Fruit fly (Drosophila melanogaster): ENCODE measurements around the gene CG10584.

CG10584 gene

dm6 chr3L:20986929-20987363 is 44.2 kb downstream of the CG10584 start (continued):
- TF ChIP-seq CG31627 (GFP tag; optimal IDR thresholded peaks at IDR 0.05): no peak
- TF ChIP-seq Sox14 (GFP tag; optimal IDR thresholded peaks at IDR 0.05): peak; percentile 22
- peak; percentile 49 for TF ChIP-seq pdm3 (GFP tag; optimal IDR thresholded peaks at IDR 0.05)
- peak; percentile 80 for TF ChIP-seq CG8119 (GFP tag; IDR thresholded peaks at IDR 0.05)
- TF ChIP-seq CG8632 (GFP tag; optimal IDR thresholded peaks at IDR 0.05): peak; percentile 81
- no peak for TF ChIP-seq Hr38 (GFP tag; optimal IDR thresholded peaks at IDR 0.05)
- peak; percentile 80 for TF ChIP-seq achi (GFP tag; optimal IDR thresholded peaks at IDR 0.05)
- peak; percentile 5 for TF ChIP-seq Hr39 (GFP tag; optimal IDR thresholded peaks at IDR 0.05)
- TF ChIP-seq Smox (GFP tag; optimal IDR thresholded peaks at IDR 0.05): peak; percentile 32
- peak; percentile 64 to 86 for TF ChIP-seq ss (GFP tag; optimal IDR thresholded peaks at IDR 0.05)
- TF ChIP-seq CG3919 (GFP tag; optimal IDR thresholded peaks at IDR 0.05): peak; percentile 79
- TF ChIP-seq CG8319 (GFP tag; optimal IDR thresholded peaks at IDR 0.05): peak; percentile 33
- peak; percentile 50 for TF ChIP-seq Sox15 (GFP tag; optimal IDR thresholded peaks at IDR 0.05)
- TF ChIP-seq Eip93F (GFP tag; optimal IDR thresholded peaks at IDR 0.05): no peak
- TF ChIP-seq CG6854 (GFP tag; optimal IDR thresholded peaks at IDR 0.05): no peak
- TF ChIP-seq CG7368 (GFP tag; optimal IDR thresholded peaks at IDR 0.05): peak; percentile 61

- TF ChIP-seq spab (GFP tag; optimal IDR thresholded peaks at IDR 0.05) (no peak), svp (GFP tag) (no peak), pdm3 (GFP tag; optimal IDR thresholded peaks at IDR 0.05) (no peak), CG4318 (GFP tag; optimal IDR thresholded peaks at IDR 0.05) (no peak), CG32006 (GFP tag; optimal IDR thresholded peaks at IDR 0.05) (no peak), CG6808 (GFP tag; optimal IDR thresholded peaks at IDR 0.05) (no peak), CG31627 (GFP tag; optimal IDR thresholded peaks at IDR 0.05) (no peak), CG6854 (GFP tag; optimal IDR thresholded peaks at IDR 0.05) (peak; percentile 67), dsx (GFP tag; optimal IDR thresholded peaks at IDR 0.05; ENCODE audit: poor library complexity, severe bottlenecking) (no peak), Eip78C (GFP tag) (peak; percentile 40), lz (GFP tag; optimal IDR thresholded peaks at IDR 0.05) (no peak), achi (GFP tag; optimal IDR thresholded peaks at IDR 0.05) (no peak), Smox (GFP tag; optimal IDR thresholded peaks at IDR 0.05) (no peak), fd59A (GFP tag; optimal IDR thresholded peaks at IDR 0.05) (no peak), CG3919 (GFP tag; optimal IDR thresholded peaks at IDR 0.05) (peak; percentile 25), ss (GFP tag; optimal IDR thresholded peaks at IDR 0.05) (peak; percentile 5 to 87)
Measured at dm6 chr3L:20984414-20985208, 46.5 kb downstream of the CG10584 start.

dm6 chr3L:20983309-20983708 is 47.9 kb downstream of the CG10584 start:
- TF ChIP-seq spab (GFP tag; optimal IDR thresholded peaks at IDR 0.05) (no peak), acj6 (GFP tag; optimal IDR thresholded peaks at IDR 0.05) (peak; percentile 30), CG3032 (tag; optimal IDR thresholded peaks at IDR 0.05) (peak; percentile 41), CG9139 (GFP tag; optimal IDR thresholded peaks at IDR 0.05) (no peak), Gug (GFP tag; IDR thresholded peaks at IDR 0.05) (no peak), Hr39 (GFP tag; optimal IDR thresholded peaks at IDR 0.05) (no peak), Ets21C (GFP tag; optimal IDR thresholded peaks at IDR 0.05) (no peak), CG32006 (GFP tag; optimal IDR thresholded peaks at IDR 0.05) (peak; percentile 71), CG4318 (GFP tag; optimal IDR thresholded peaks at IDR 0.05) (peak; percentile 49), cyc (GFP tag; optimal IDR thresholded peaks at IDR 0.05) (no peak), Lpt (GFP tag; optimal IDR thresholded peaks at IDR 0.05) (peak; percentile 52), svp (GFP tag) (peak; percentile 71), pdm3 (GFP tag; optimal IDR thresholded peaks at IDR 0.05) (peak; percentile 19), CG15336 (GFP tag; IDR thresholded peaks at IDR 0.05) (peak; percentile 57), Sox14 (GFP tag; optimal IDR thresholded peaks at IDR 0.05) (no peak), dsx (GFP tag; optimal IDR thresholded peaks at IDR 0.05; ENCODE audit: poor library complexity, severe bottlenecking) (peak; percentile 16), CG10631 (GFP tag; optimal IDR thresholded peaks at IDR 0.05) (peak; percentile 62), CG34406 (GFP tag; optimal IDR thresholded peaks at IDR 0.05) (no peak), Eip78C (GFP tag) (peak; percentile 84), ss (GFP tag; optimal IDR thresholded peaks at IDR 0.05) (no peak), eg (GFP tag; IDR thresholded peaks at IDR 0.05) (no peak), CG11762 (GFP tag; optimal IDR thresholded peaks at IDR 0.05; ENCODE audit: insufficient read depth) (no peak), Blimp-1 (GFP tag; optimal IDR thresholded peaks at IDR 0.05) (no peak), Ets96B (tag; optimal IDR thresholded peaks at IDR 0.05) (peak; percentile 33), fd85E (GFP tag; optimal IDR thresholded peaks at IDR 0.05) (no peak), CG7368 (GFP tag; optimal IDR thresholded peaks at IDR 0.05) (no peak), CG31627 (GFP tag; optimal IDR thresholded peaks at IDR 0.05) (no peak), CG11902 (GFP tag; optimal IDR thresholded peaks at IDR 0.05) (no peak), CG6276 (GFP tag; optimal IDR thresholded peaks at IDR 0.05) (peak; percentile 49), CG6808 (GFP tag; optimal IDR thresholded peaks at IDR 0.05) (no peak), CG16779 (tag; optimal IDR thresholded peaks at IDR 0.05) (no peak), CG8119 (GFP tag; IDR thresholded peaks at IDR 0.05) (peak; percentile 73), achi (GFP tag; optimal IDR thresholded peaks at IDR 0.05) (peak; percentile 53)
